Worm (Caenorhabditis elegans) whole organism, early embryonic: Measurements from ENCODE around the gene C08F8.9.

Source experiments
- F13C5.2 ChIP-seq: sonication (generic microtip); optimal IDR thresholded peaks from 2 replicates; lab custom pipeline; 2017; ENCODE audit warnings: mild to moderate bottlenecking, missing genetic modification characterization, inconsistent platforms, missing compliant biosample characterization
- flt-1 ChIP-seq: fragments of 200-800 bp; sonication (Bioruptor generic); IDR thresholded peaks from 2 replicates; pipeline ENCODE4 v1.3.6; 2022; ENCODE audit warnings: missing genetic modification characterization, missing compliant biosample characterization
- hnd-1 ChIP-seq: sonication (generic microtip); optimal IDR thresholded peaks from 2 replicates; lab custom pipeline; 2016; ENCODE audit warnings: missing genetic modification characterization, missing compliant biosample characterization
- pes-1 ChIP-seq: fragments of 200-800 bp; sonication (Bioruptor generic); IDR thresholded peaks from 2 replicates; pipeline ENCODE4 v1.3.6; 2022; ENCODE audit warnings: missing genetic modification reagents, missing genetic modification characterization, missing compliant biosample characterization
- scrt-1 ChIP-seq: fragments of 200-800 bp; sonication (Bioruptor generic); IDR thresholded peaks from 2 replicates; pipeline ENCODE4 v1.3.6; 2022; ENCODE audit warnings: missing genetic modification characterization, missing compliant biosample characterization
- sea-1 ChIP-seq: fragments of 200-800 bp; sonication (Bioruptor generic); conservative IDR thresholded peaks from 2 replicates; pipeline ENCODE4 v1.3.6; 2022; ENCODE audit warnings: missing genetic modification characterization, missing compliant biosample characterization

ce11 chrIV:11131268-11131667, 47.1 kb downstream of the C08F8.9 start, which contains the start of gene ard-1:
- no peak for TF ChIP-seq sea-1 (GFP tag; lab: Robert Waterston, UW)
- TF ChIP-seq flt-1 (GFP tag; lab: Robert Waterston, UW) = no peak
- TF ChIP-seq hnd-1 (tag; lab: Kevin White, UChicago) = no peak
- no peak for TF ChIP-seq F13C5.2 (tag; lab: Kevin White, UChicago)
- no peak for TF ChIP-seq pes-1 (GFP tag; lab: Robert Waterston, UW)
- no peak for TF ChIP-seq scrt-1 (GFP tag; lab: Robert Waterston, UW)
